Fruit fly (Drosophila melanogaster) whole organism, embryonic: ENCODE results near the gene rasp.
A peak's percentile ranks its signal among the peaks of the same experiment; 100 is the strongest.

Experiments used
- ATbp ChIP-seq: fragments of 200-800 bp; sonication (Bioruptor generic); optimal IDR thresholded peaks from 2 replicates; lab custom pipeline; 2017; ENCODE audit warnings: missing biosample characterization, mild to moderate bottlenecking, missing genetic modification characterization, missing genetic modification reagents
- BEAF-32 ChIP-seq: fragments of 200-800 bp; sonication (Bioruptor generic); optimal IDR thresholded peaks from 3 replicates; lab custom pipeline; 2017; ENCODE audit warnings: missing biosample characterization, missing genetic modification characterization, mild to moderate bottlenecking, moderate library complexity, missing genetic modification reagents
- CG11456 ChIP-seq: fragments of 200-800 bp; sonication (Bioruptor generic); IDR thresholded peaks from 3 replicates; pipeline ENCODE4 v1.3.6; 2022; ENCODE audit warnings: missing biosample characterization, missing genetic modification characterization
- CG12155 ChIP-seq: fragments of 200-800 bp; sonication (Bioruptor generic); optimal IDR thresholded peaks from 3 replicates; lab custom pipeline; 2016; ENCODE audit warnings: missing biosample characterization, missing genetic modification characterization
- CG14710 ChIP-seq: fragments of 200-800 bp; sonication (Bioruptor generic); optimal IDR thresholded peaks from 3 replicates; lab custom pipeline; 2019; ENCODE audit warnings: missing biosample characterization, mild to moderate bottlenecking, missing genetic modification characterization, moderate library complexity
- CG14965 ChIP-seq: fragments of 200-800 bp; sonication (Bioruptor generic); optimal IDR thresholded peaks from 2 replicates; lab custom pipeline; 2016; ENCODE audit warnings: missing biosample characterization, missing genetic modification characterization, borderline replicate concordance
- CG15601 ChIP-seq: fragments of 200-800 bp; sonication (Bioruptor generic); optimal IDR thresholded peaks from 3 replicates; lab custom pipeline; 2019; ENCODE audit warnings: missing biosample characterization, mild to moderate bottlenecking, missing genetic modification characterization, moderate library complexity
- CG16815 ChIP-seq: fragments of 200-800 bp; sonication (Bioruptor generic); optimal IDR thresholded peaks from 3 replicates; lab custom pipeline; 2017; ENCODE audit warnings: missing biosample characterization, mild to moderate bottlenecking, missing genetic modification characterization
- CG18599 ChIP-seq: fragments of 200-800 bp; sonication (Bioruptor generic); optimal IDR thresholded peaks from 3 replicates; lab custom pipeline; 2017; ENCODE audit warnings: missing biosample characterization, missing genetic modification characterization, mild to moderate bottlenecking, moderate library complexity, missing genetic modification reagents
- CG18764 ChIP-seq: fragments of 200-800 bp; sonication (Bioruptor generic); optimal IDR thresholded peaks from 3 replicates; lab custom pipeline; 2016; ENCODE audit warnings: missing biosample characterization, missing genetic modification characterization
- CG30403 ChIP-seq: fragments of 200-800 bp; sonication (Bioruptor generic); optimal IDR thresholded peaks from 3 replicates; lab custom pipeline; 2016; ENCODE audit warnings: missing biosample characterization, missing genetic modification characterization
- CG32532 ChIP-seq: fragments of 200-800 bp; sonication (Bioruptor generic); IDR thresholded peaks from 2 replicates; pipeline ENCODE4 v1.3.6; 2022; ENCODE audit warnings: missing biosample characterization, missing genetic modification characterization
- CG33213 ChIP-seq: fragments of 200-800 bp; sonication (Bioruptor generic); optimal IDR thresholded peaks from 3 replicates; lab custom pipeline; 2016; ENCODE audit warnings: missing biosample characterization, missing genetic modification characterization
- CG34422 ChIP-seq: fragments of 200-800 bp; sonication (Bioruptor generic); IDR thresholded peaks from 3 replicates; pipeline ENCODE4 v1.3.6; 2022; ENCODE audit warnings: missing biosample characterization, missing genetic modification characterization
- CG4404 ChIP-seq: fragments of 200-800 bp; sonication (Bioruptor generic); IDR thresholded peaks from 2 replicates; pipeline ENCODE4 v1.3.6; 2022; ENCODE audit warnings: missing biosample characterization, missing genetic modification characterization
- CG6654 ChIP-seq: fragments of 200-800 bp; sonication (Bioruptor generic); optimal IDR thresholded peaks from 2 replicates; lab custom pipeline; 2017; ENCODE audit warnings: missing biosample characterization, mild to moderate bottlenecking, missing genetic modification characterization
- CG8924 ChIP-seq: fragments of 200-800 bp; optimal IDR thresholded peaks from 3 replicates; lab custom pipeline; 2019; ENCODE audit warnings: missing biosample characterization, mild to moderate bottlenecking, missing genetic modification characterization, moderate library complexity
- Chrac-16 ChIP-seq: fragments of 200-800 bp; sonication (Bioruptor generic); optimal IDR thresholded peaks from 3 replicates; lab custom pipeline; 2016; ENCODE audit warnings: missing biosample characterization, missing genetic modification characterization
- CoRest ChIP-seq: fragments of 200-800 bp; sonication (Bioruptor generic); optimal IDR thresholded peaks from 3 replicates; lab custom pipeline; 2018; ENCODE audit warnings: missing biosample characterization, mild to moderate bottlenecking, missing genetic modification characterization, moderate library complexity
- Dp ChIP-seq: fragments of 200-800 bp; sonication (Bioruptor generic); optimal IDR thresholded peaks from 2 replicates; lab custom pipeline; 2018; ENCODE audit warnings: missing biosample characterization, mild to moderate bottlenecking, missing genetic modification characterization, moderate library complexity
- E2f2 ChIP-seq: fragments of 200-800 bp; sonication (Bioruptor generic); IDR thresholded peaks from 2 replicates; pipeline ENCODE4 v1.3.6; 2022; ENCODE audit warnings: missing biosample characterization, missing genetic modification characterization
- HLHmδ ChIP-seq: fragments of 200-800 bp; sonication (Bioruptor generic); optimal IDR thresholded peaks from 2 replicates; lab custom pipeline; 2018; ENCODE audit warnings: missing biosample characterization, mild to moderate bottlenecking, missing genetic modification characterization, moderate library complexity
- Hmr ChIP-seq: fragments of 200-800 bp; sonication (Bioruptor generic); optimal IDR thresholded peaks from 3 replicates; lab custom pipeline; 2017; ENCODE audit warnings: mild to moderate bottlenecking, missing biosample characterization, missing genetic modification reagents, missing genetic modification characterization
- Lpt ChIP-seq: fragments of >200 bp; optimal IDR thresholded peaks from 2 replicates; lab custom pipeline; 2018; ENCODE audit warnings: missing biosample characterization, missing genetic modification characterization
- MESR4 ChIP-seq: fragments of 200-800 bp; sonication (Bioruptor generic); optimal IDR thresholded peaks from 2 replicates; lab custom pipeline; 2018; ENCODE audit warnings: missing biosample characterization, mild to moderate bottlenecking, missing genetic modification characterization, moderate library complexity
- Mad ChIP-seq: fragments of 200-800 bp; sonication (Bioruptor generic); optimal IDR thresholded peaks from 2 replicates; lab custom pipeline; 2016; ENCODE audit warnings: missing biosample characterization, missing genetic modification characterization
- TFAM ChIP-seq: fragments of 200-800 bp; sonication (Bioruptor generic); optimal IDR thresholded peaks from 2 replicates; lab custom pipeline; 2017; ENCODE audit warnings: missing biosample characterization, missing genetic modification characterization, inconsistent platforms
- bcd ChIP-seq: fragments of 200-800 bp; sonication (Bioruptor generic); optimal IDR thresholded peaks from 2 replicates; lab custom pipeline; 2017; ENCODE audit warnings: missing biosample characterization, mild to moderate bottlenecking, missing genetic modification characterization
- cg ChIP-seq: fragments of 200-800 bp; sonication (Bioruptor generic); optimal IDR thresholded peaks from 3 replicates; lab custom pipeline; 2019; ENCODE audit warnings: missing biosample characterization, mild to moderate bottlenecking, missing genetic modification characterization, moderate library complexity
- crp ChIP-seq, 2 experiments: fragments of 200-800 bp; sonication (Bioruptor generic); optimal IDR thresholded peaks; 2 replicates in 1 of 2; 3 replicates in 1 of 2; lab custom pipeline; 2017; ENCODE audit warnings: missing biosample characterization in 2 of 2, missing genetic modification characterization in 2 of 2, mild to moderate bottlenecking in 1 of 2, moderate library complexity in 1 of 2
- dmrt11E ChIP-seq: fragments of 200-800 bp; sonication (Bioruptor generic); optimal IDR thresholded peaks from 3 replicates; lab custom pipeline; 2018; ENCODE audit warnings: missing biosample characterization, mild to moderate bottlenecking, missing genetic modification characterization, moderate library complexity
- emc ChIP-seq: fragments of 200-800 bp; sonication (Bioruptor generic); optimal IDR thresholded peaks from 2 replicates; lab custom pipeline; 2016; ENCODE audit warnings: missing biosample characterization, missing genetic modification characterization
- en ChIP-seq: fragments of 200-800 bp; sonication (Bioruptor generic); optimal IDR thresholded peaks from 2 replicates; lab custom pipeline; 2016; ENCODE audit warnings: missing biosample characterization, missing genetic modification characterization
- eyg ChIP-seq: fragments of 200-800 bp; sonication (Bioruptor generic); optimal IDR thresholded peaks from 3 replicates; lab custom pipeline; 2016; ENCODE audit warnings: missing biosample characterization, missing genetic modification characterization
- gsb-n ChIP-seq: fragments of 200-800 bp; sonication (Bioruptor generic); optimal IDR thresholded peaks from 3 replicates; lab custom pipeline; 2018; ENCODE audit warnings: missing biosample characterization, mild to moderate bottlenecking, missing genetic modification characterization
- gt ChIP-seq: fragments of 200-800 bp; sonication (Bioruptor generic); IDR thresholded peaks from 2 replicates; pipeline ENCODE4 v1.3.6; 2022; ENCODE audit warnings: missing biosample characterization, missing genetic modification characterization
- her ChIP-seq: fragments of 200-800 bp; sonication (Bioruptor generic); optimal IDR thresholded peaks from 2 replicates; lab custom pipeline; 2016; ENCODE audit warnings: missing biosample characterization, missing genetic modification characterization
- hkb ChIP-seq, 2 experiments: fragments of 200-800 bp in 1 of 2; fragments of >200 bp in 1 of 2; sonication (Bioruptor generic) in 1 of 2; IDR thresholded peaks in 1 of 2; optimal IDR thresholded peaks in 1 of 2; 2 replicates each; pipeline versions ENCODE4 v1.3.6 to Lab custom; 2017 to 2022; ENCODE audit warnings: missing biosample characterization in 1 of 2, missing genetic modification characterization in 1 of 2
- jigr1 ChIP-seq: fragments of 200-800 bp; sonication (Bioruptor generic); IDR thresholded peaks from 3 replicates; pipeline ENCODE4 v1.3.6; 2022; ENCODE audit warnings: missing biosample characterization, missing genetic modification characterization
- jing ChIP-seq: fragments of 200-800 bp; sonication (Bioruptor generic); optimal IDR thresholded peaks from 2 replicates; lab custom pipeline; 2018; ENCODE audit warnings: missing biosample characterization, mild to moderate bottlenecking, missing genetic modification characterization
- knrl ChIP-seq: fragments of 200-800 bp; sonication (Bioruptor generic); IDR thresholded peaks from 3 replicates; pipeline ENCODE4 v1.3.6; 2022; ENCODE audit warnings: missing biosample characterization, missing genetic modification characterization; ENCODE audit not compliant: partially characterized antibody
- otp ChIP-seq: fragments of 200-800 bp; sonication (Bioruptor generic); IDR thresholded peaks from 3 replicates; pipeline ENCODE4, ENCODE4 v1.3.6; 2022; ENCODE audit warnings: missing biosample characterization, missing genetic modification characterization
- pfk ChIP-seq: fragments of 200-800 bp; sonication (Bioruptor generic); optimal IDR thresholded peaks from 2 replicates; lab custom pipeline; 2018; ENCODE audit warnings: missing biosample characterization, mild to moderate bottlenecking, missing genetic modification characterization, moderate library complexity
- pros ChIP-seq: fragments of 200-800 bp; sonication (Bioruptor generic); optimal IDR thresholded peaks from 3 replicates; lab custom pipeline; 2019; ENCODE audit warnings: missing biosample characterization, mild to moderate bottlenecking, missing genetic modification characterization, moderate library complexity
- pum ChIP-seq: fragments of 200-800 bp; sonication (Bioruptor generic); optimal IDR thresholded peaks from 2 replicates; lab custom pipeline; 2016; ENCODE audit warnings: missing biosample characterization, missing genetic modification characterization
- so ChIP-seq: fragments of 200-800 bp; sonication (Bioruptor generic); IDR thresholded peaks from 3 replicates; pipeline ENCODE4 v1.3.6; 2022; ENCODE audit warnings: missing biosample characterization, missing genetic modification characterization
- stc ChIP-seq: fragments of 200-800 bp; sonication (Bioruptor generic); IDR thresholded peaks from 2 replicates; pipeline ENCODE4 v1.3.6; 2022; ENCODE audit warnings: missing biosample characterization, missing genetic modification characterization
- usp ChIP-seq: fragments of >200 bp; optimal IDR thresholded peaks from 2 replicates; lab custom pipeline; 2017; ENCODE audit warnings: missing biosample characterization, missing genetic modification characterization
- vvl ChIP-seq: fragments of 200-800 bp; sonication (Bioruptor generic); IDR thresholded peaks from 2 replicates; pipeline ENCODE4 v1.3.6; 2022; ENCODE audit warnings: missing biosample characterization, missing genetic modification characterization

rasp gene

dm6 chr3L:3149060-3149872 lies 12.7 kb upstream of the rasp start (continued):
- no peak for TF ChIP-seq CG16815 (GFP tag; lab: Kevin White, UChicago)
- TF ChIP-seq Hmr (GFP tag; lab: Kevin White, UChicago): no peak
- no peak for TF ChIP-seq emc (GFP tag; lab: Kevin White, UChicago)
- no peak for TF ChIP-seq TFAM (GFP tag; lab: Kevin White, UChicago)
- no peak for TF ChIP-seq Dp (GFP tag; lab: Kevin White, UChicago)
- TF ChIP-seq CG6654: no peak
- peak; percentile 65; the same call in 2 of the 3 replicates for TF ChIP-seq so (GFP tag; lab: Robert Waterston, UW)
- no peak for TF ChIP-seq Chrac-16 (GFP tag; lab: Kevin White, UChicago)
- no peak for TF ChIP-seq CG11456 (GFP tag; lab: Robert Waterston, UW)
- TF ChIP-seq pros (GFP tag; lab: Kevin White, UChicago): peak; percentile 90
- peak; percentile 16 for TF ChIP-seq CG8924
- no peak for TF ChIP-seq E2f2
- no peak for TF ChIP-seq ATbp (GFP tag; lab: Kevin White, UChicago)
- no peak for TF ChIP-seq Mad (GFP tag; lab: Kevin White, UChicago)
- TF ChIP-seq CG32532 (GFP tag; lab: Robert Waterston, UW): no peak; the same call in 1 of the 2 replicates
- no peak for TF ChIP-seq crp (GFP tag; optimal IDR thresholded peaks at IDR 0.05; lab: Kevin White, UChicago)
- no peak for TF ChIP-seq otp
- TF ChIP-seq gsb-n (tag; lab: Kevin White, UChicago): no peak
- TF ChIP-seq stc: no peak
- no peak for TF ChIP-seq bcd (GFP tag; lab: Kevin White, UChicago)
- TF ChIP-seq en (GFP tag; lab: Kevin White, UChicago): no peak
- no peak for TF ChIP-seq CG4404 (GFP tag; lab: Robert Waterston, UW)
- TF ChIP-seq pum (GFP tag; lab: Kevin White, UChicago): no peak
- no peak for TF ChIP-seq dmrt11E (tag; lab: Kevin White, UChicago)
- no peak for TF ChIP-seq CG15601 (tag; lab: Kevin White, UChicago)
- no peak for TF ChIP-seq CG33213 (GFP tag; lab: Kevin White, UChicago)
- TF ChIP-seq CG34422: peak; percentile 73; the same call in 2 of the 3 replicates
- peak; percentile 30 for TF ChIP-seq pfk (GFP tag; lab: Kevin White, UChicago)
- TF ChIP-seq cg (GFP tag; lab: Kevin White, UChicago): peak; percentile 93
- TF ChIP-seq CG12155 (GFP tag; lab: Kevin White, UChicago): no peak
- no peak for TF ChIP-seq her
- TF ChIP-seq CG14965 (GFP tag; lab: Kevin White, UChicago): no peak
- no peak for TF ChIP-seq Lpt (GFP tag; lab: Kevin White, UChicago)
- TF ChIP-seq BEAF-32 (GFP tag; lab: Kevin White, UChicago): no peak
- TF ChIP-seq HLHmδ (GFP tag; lab: Kevin White, UChicago): no peak
- peak; percentile 1 for TF ChIP-seq eyg (GFP tag; lab: Kevin White, UChicago)
- no peak for TF ChIP-seq CG14710 (tag; lab: Kevin White, UChicago)
- peak; percentile 33; the same call in 1 of the 2 replicates for TF ChIP-seq vvl
- TF ChIP-seq hkb (optimal IDR thresholded peaks at IDR 0.05; lab: Kevin White, UChicago): no peak
- TF ChIP-seq hkb (GFP tag; IDR thresholded peaks at IDR 0.05; lab: Robert Waterston, UW): no peak
- no peak for TF ChIP-seq MESR4 (GFP tag; lab: Kevin White, UChicago)
- no peak for TF ChIP-seq gt (GFP tag; lab: Robert Waterston, UW)
- no peak for TF ChIP-seq CoRest (tag; lab: Kevin White, UChicago)
- no peak for TF ChIP-seq CG30403 (GFP tag; lab: Kevin White, UChicago)
- no peak; the same call in 2 of the 3 replicates for TF ChIP-seq knrl (GFP tag; lab: Robert Waterston, UW)
- peak; percentile 63 for TF ChIP-seq CG18599
- TF ChIP-seq CG18764 (GFP tag; lab: Kevin White, UChicago): no peak
- TF ChIP-seq usp (GFP tag; lab: Kevin White, UChicago): no peak
- TF ChIP-seq jigr1 (GFP tag; lab: Robert Waterston, UW): no peak
- TF ChIP-seq jing (GFP tag; lab: Kevin White, UChicago): no peak
